Fruit fly (Drosophila melanogaster) whole organism, embryonic: Measurements from ENCODE around the gene sif.

ENCODE experiments used
- CG10267 ChIP-seq: fragments of 200-800 bp; sonication (Bioruptor generic); optimal IDR thresholded peaks from 2 replicates; lab custom pipeline; 2018; ENCODE audit warnings: missing biosample characterization, mild to moderate bottlenecking, missing genetic modification characterization, moderate library complexity
- CG10462 ChIP-seq: fragments of 200-800 bp; sonication (Bioruptor generic); optimal IDR thresholded peaks from 2 replicates; lab custom pipeline; 2016; ENCODE audit warnings: missing biosample characterization, missing genetic modification characterization
- CG10565 ChIP-seq: fragments of 200-800 bp; sonication (Bioruptor generic); optimal IDR thresholded peaks from 3 replicates; lab custom pipeline; 2016; ENCODE audit warnings: missing biosample characterization, mild to moderate bottlenecking, missing genetic modification characterization
- CG10654 ChIP-seq: fragments of 200-800 bp; sonication (Bioruptor generic); optimal IDR thresholded peaks from 2 replicates; lab custom pipeline; 2016; ENCODE audit warnings: missing biosample characterization, missing genetic modification characterization
- CG11456 ChIP-seq: fragments of 200-800 bp; sonication (Bioruptor generic); IDR thresholded peaks from 3 replicates; pipeline ENCODE4 v1.3.6; 2022; ENCODE audit warnings: missing biosample characterization, missing genetic modification characterization
- CG12155 ChIP-seq: fragments of 200-800 bp; sonication (Bioruptor generic); optimal IDR thresholded peaks from 3 replicates; lab custom pipeline; 2016; ENCODE audit warnings: missing biosample characterization, missing genetic modification characterization
- CG16863 ChIP-seq: fragments of 200-800 bp; sonication (Bioruptor generic); optimal IDR thresholded peaks from 3 replicates; lab custom pipeline; 2016; ENCODE audit warnings: missing biosample characterization, missing genetic modification characterization
- CG17568 ChIP-seq: fragments of 200-800 bp; sonication (Bioruptor generic); optimal IDR thresholded peaks from 2 replicates; lab custom pipeline; 2018; ENCODE audit warnings: missing biosample characterization, mild to moderate bottlenecking, missing genetic modification characterization, moderate library complexity
- CG18764 ChIP-seq: fragments of 200-800 bp; sonication (Bioruptor generic); optimal IDR thresholded peaks from 3 replicates; lab custom pipeline; 2016; ENCODE audit warnings: missing biosample characterization, missing genetic modification characterization
- CG2678 ChIP-seq: fragments of 200-800 bp; sonication (Bioruptor generic); optimal IDR thresholded peaks from 3 replicates; lab custom pipeline; 2019; ENCODE audit warnings: missing biosample characterization, mild to moderate bottlenecking, missing genetic modification characterization, moderate library complexity
- CG3163 ChIP-seq: fragments of 200-800 bp; sonication (Bioruptor generic); optimal IDR thresholded peaks from 3 replicates; lab custom pipeline; 2016; ENCODE audit warnings: missing biosample characterization, missing genetic modification characterization
- CG32532 ChIP-seq: fragments of 200-800 bp; sonication (Bioruptor generic); IDR thresholded peaks from 2 replicates; pipeline ENCODE4 v1.3.6; 2022; ENCODE audit warnings: missing biosample characterization, missing genetic modification characterization
- CG4707 ChIP-seq: fragments of 200-800 bp; sonication (Bioruptor generic); optimal IDR thresholded peaks from 2 replicates; lab custom pipeline; 2018; ENCODE audit warnings: missing biosample characterization, mild to moderate bottlenecking, missing genetic modification characterization, moderate library complexity
- CG6654 ChIP-seq: fragments of 200-800 bp; sonication (Bioruptor generic); optimal IDR thresholded peaks from 2 replicates; lab custom pipeline; 2017; ENCODE audit warnings: missing biosample characterization, mild to moderate bottlenecking, missing genetic modification characterization
- CG6683 ChIP-seq: fragments of 200-800 bp; sonication (Bioruptor generic); optimal IDR thresholded peaks from 2 replicates; lab custom pipeline; 2017; ENCODE audit warnings: missing biosample characterization, mild to moderate bottlenecking, missing genetic modification characterization, missing genetic modification reagents
- CG6813 ChIP-seq: fragments of 200-800 bp; sonication (Bioruptor generic); optimal IDR thresholded peaks from 2 replicates; lab custom pipeline; 2017; ENCODE audit warnings: missing biosample characterization, missing genetic modification characterization, mild to moderate bottlenecking, moderate library complexity, missing genetic modification reagents
- CG7271 ChIP-seq: fragments of 200-800 bp; sonication (Bioruptor generic); optimal IDR thresholded peaks from 2 replicates; lab custom pipeline; 2018; ENCODE audit warnings: missing biosample characterization, mild to moderate bottlenecking, missing genetic modification characterization, moderate library complexity
- CG7745 ChIP-seq: fragments of 200-800 bp; sonication (Bioruptor generic); optimal IDR thresholded peaks from 2 replicates; lab custom pipeline; 2018; ENCODE audit warnings: missing biosample characterization, mild to moderate bottlenecking, missing genetic modification characterization, moderate library complexity
- CG7963 ChIP-seq: fragments of 200-800 bp; sonication (Bioruptor generic); IDR thresholded peaks from 3 replicates; pipeline ENCODE4 v1.3.6; 2022; ENCODE audit warnings: missing biosample characterization, missing genetic modification characterization; ENCODE audit not compliant: partially characterized antibody
- CTCF ChIP-seq: fragments of 200-800 bp; sonication (Bioruptor generic); optimal IDR thresholded peaks from 2 replicates; lab custom pipeline; 2017; ENCODE audit warnings: missing biosample characterization, mild to moderate bottlenecking, missing genetic modification characterization, moderate library complexity
- Dbx ChIP-seq: fragments of 200-800 bp; sonication (Bioruptor generic); IDR thresholded peaks from 3 replicates; pipeline ENCODE4 v1.3.6; 2022; ENCODE audit warnings: missing biosample characterization, missing genetic modification characterization
- HLH54F ChIP-seq: fragments of 200-800 bp; sonication (Bioruptor generic); optimal IDR thresholded peaks from 3 replicates; lab custom pipeline; 2016; ENCODE audit warnings: missing biosample characterization, missing genetic modification characterization
- HLHmδ ChIP-seq: fragments of 200-800 bp; sonication (Bioruptor generic); optimal IDR thresholded peaks from 2 replicates; lab custom pipeline; 2018; ENCODE audit warnings: missing biosample characterization, mild to moderate bottlenecking, missing genetic modification characterization, moderate library complexity
- Hmr ChIP-seq: fragments of 200-800 bp; sonication (Bioruptor generic); optimal IDR thresholded peaks from 3 replicates; lab custom pipeline; 2017; ENCODE audit warnings: mild to moderate bottlenecking, missing biosample characterization, missing genetic modification reagents, missing genetic modification characterization
- Hr3 ChIP-seq: fragments of 200-800 bp; sonication (Bioruptor generic); optimal IDR thresholded peaks from 3 replicates; lab custom pipeline; 2016; ENCODE audit warnings: missing biosample characterization, missing genetic modification characterization
- Hr78 ChIP-seq, 2 experiments: fragments of 200-800 bp in 1 of 2; fragments of >200 bp in 1 of 2; sonication (Bioruptor generic) in 1 of 2; optimal IDR thresholded peaks; 2 replicates each; lab custom pipeline; 2017 to 2019; ENCODE audit warnings: missing biosample characterization in 2 of 2, missing genetic modification characterization in 2 of 2, mild to moderate bottlenecking in 1 of 2, moderate library complexity in 1 of 2
- NfI ChIP-seq: fragments of 200-800 bp; sonication (Bioruptor generic); optimal IDR thresholded peaks from 3 replicates; lab custom pipeline; 2018; ENCODE audit warnings: missing biosample characterization, mild to moderate bottlenecking, missing genetic modification characterization, moderate library complexity
- Oaz ChIP-seq: fragments of 200-800 bp; sonication (Bioruptor generic); IDR thresholded peaks from 2 replicates; pipeline ENCODE4 v1.3.6; 2022; ENCODE audit warnings: missing biosample characterization, missing genetic modification characterization
- Scr ChIP-seq: fragments of 200-800 bp; sonication (Bioruptor generic); IDR thresholded peaks from 2 replicates; pipeline ENCODE4 v1.3.6; 2022; ENCODE audit warnings: missing biosample characterization, missing genetic modification characterization; ENCODE audit not compliant: partially characterized antibody
- Sry-δ ChIP-seq: fragments of 200-800 bp; sonication (Bioruptor generic); optimal IDR thresholded peaks from 2 replicates; lab custom pipeline; 2016; ENCODE audit warnings: missing biosample characterization, missing genetic modification characterization
- Trl ChIP-seq, 3 experiments: fragments of >200 bp in 2 of 3; fragments of 200-800 bp in 1 of 3; sonication (Bioruptor generic) in 1 of 3; optimal IDR thresholded peaks; 2 replicates in 1 of 3; 3 replicates in 2 of 3; lab custom pipeline; 2016 to 2017; ENCODE audit warnings: missing biosample characterization in 1 of 3, missing genetic modification characterization in 1 of 3
- al ChIP-seq: fragments of 200-800 bp; sonication (Bioruptor generic); IDR thresholded peaks from 2 replicates; pipeline ENCODE4 v1.3.6; 2022; ENCODE audit warnings: missing biosample characterization, missing genetic modification characterization
- bbx ChIP-seq: fragments of 200-800 bp; sonication (Bioruptor generic); IDR thresholded peaks from 2 replicates; pipeline ENCODE4 v1.3.6; 2022; ENCODE audit warnings: missing biosample characterization, missing genetic modification characterization; ENCODE audit not compliant: partially characterized antibody
- bsh ChIP-seq, 2 experiments: fragments of 200-800 bp; sonication (Bioruptor generic); optimal IDR thresholded peaks; 2 replicates each; lab custom pipeline; 2017 to 2018; ENCODE audit warnings: mild to moderate bottlenecking in 2 of 2, missing biosample characterization in 2 of 2, missing genetic modification characterization in 2 of 2, moderate library complexity in 1 of 2
- cato ChIP-seq: fragments of 200-800 bp; sonication (Bioruptor generic); optimal IDR thresholded peaks from 2 replicates; lab custom pipeline; 2016; ENCODE audit warnings: missing biosample characterization, missing genetic modification characterization, borderline replicate concordance
- chinmo ChIP-seq: fragments of 200-800 bp; sonication (Bioruptor generic); IDR thresholded peaks from 4 replicates; pipeline ENCODE4 v1.3.6; 2022; ENCODE audit warnings: missing biosample characterization, missing genetic modification characterization; ENCODE audit not compliant: partially characterized antibody
- crol ChIP-seq: fragments of 200-800 bp; sonication (Bioruptor generic); IDR thresholded peaks from 2 replicates; pipeline ENCODE4 v1.3.6; 2022; ENCODE audit warnings: missing biosample characterization, missing genetic modification characterization
- disco-r ChIP-seq: fragments of 200-800 bp; sonication (Bioruptor generic); optimal IDR thresholded peaks from 2 replicates; lab custom pipeline; 2016; ENCODE audit warnings: missing biosample characterization, missing genetic modification characterization
- fd64A ChIP-seq: fragments of 200-800 bp; sonication (Bioruptor generic); optimal IDR thresholded peaks from 3 replicates; lab custom pipeline; 2018; ENCODE audit warnings: missing biosample characterization, mild to moderate bottlenecking, missing genetic modification characterization
- gcm ChIP-seq: fragments of 200-800 bp; sonication (Bioruptor generic); optimal IDR thresholded peaks from 2 replicates; lab custom pipeline; 2019; ENCODE audit warnings: missing biosample characterization, mild to moderate bottlenecking, missing genetic modification characterization, moderate library complexity
- gem ChIP-seq: fragments of 200-800 bp; sonication (Bioruptor generic); optimal IDR thresholded peaks from 2 replicates; lab custom pipeline; 2019; ENCODE audit warnings: missing biosample characterization, mild to moderate bottlenecking, missing genetic modification characterization, moderate library complexity
- grau ChIP-seq: fragments of 200-800 bp; optimal IDR thresholded peaks from 3 replicates; lab custom pipeline; 2019; ENCODE audit warnings: missing biosample characterization, mild to moderate bottlenecking, missing genetic modification characterization, moderate library complexity
- gro ChIP-seq: fragments of 200-800 bp; sonication (Bioruptor generic); optimal IDR thresholded peaks from 2 replicates; lab custom pipeline; 2016; ENCODE audit warnings: missing biosample characterization, missing genetic modification characterization
- gt ChIP-seq: fragments of 200-800 bp; sonication (Bioruptor generic); IDR thresholded peaks from 2 replicates; pipeline ENCODE4 v1.3.6; 2022; ENCODE audit warnings: missing biosample characterization, missing genetic modification characterization
- knrl ChIP-seq: fragments of 200-800 bp; sonication (Bioruptor generic); IDR thresholded peaks from 3 replicates; pipeline ENCODE4 v1.3.6; 2022; ENCODE audit warnings: missing biosample characterization, missing genetic modification characterization; ENCODE audit not compliant: partially characterized antibody
- pzg ChIP-seq: fragments of 200-800 bp; sonication (Bioruptor generic); optimal IDR thresholded peaks from 3 replicates; lab custom pipeline; 2018; ENCODE audit warnings: missing biosample characterization, mild to moderate bottlenecking, missing genetic modification characterization, moderate library complexity
- tap ChIP-seq: fragments of 200-800 bp; optimal IDR thresholded peaks from 3 replicates; lab custom pipeline; 2019; ENCODE audit warnings: missing biosample characterization, mild to moderate bottlenecking, missing genetic modification characterization, moderate library complexity
- tio ChIP-seq: fragments of 200-800 bp; sonication (Bioruptor generic); optimal IDR thresholded peaks from 2 replicates; lab custom pipeline; 2017; ENCODE audit warnings: missing biosample characterization, missing genetic modification characterization, inconsistent platforms
- tll ChIP-seq, 2 experiments: fragments of 200-800 bp in 1 of 2; fragments of >200 bp in 1 of 2; sonication (Bioruptor generic) in 1 of 2; optimal IDR thresholded peaks; 2 replicates each; lab custom pipeline; 2017 to 2019; ENCODE audit warnings: missing biosample characterization in 2 of 2, missing genetic modification characterization in 2 of 2, mild to moderate bottlenecking in 1 of 2, moderate library complexity in 1 of 2
- tna ChIP-seq: fragments of 200-800 bp; sonication (Bioruptor generic); IDR thresholded peaks from 2 replicates; pipeline ENCODE4 v1.3.6; 2022; ENCODE audit warnings: missing biosample characterization, missing genetic modification characterization; ENCODE audit not compliant: partially characterized antibody

The sif gene

dm6 chr3L:5797274-5797673 lies 139.6 kb downstream of the sif start:
- no peak for TF ChIP-seq gro (GFP tag; lab: Kevin White, UChicago)
- TF ChIP-seq HLHmδ (GFP tag; lab: Kevin White, UChicago), result no peak
- no peak for TF ChIP-seq fd64A
- no peak for TF ChIP-seq Scr (GFP tag; lab: Robert Waterston, UW)
- no peak for TF ChIP-seq CG10267 (tag; lab: Kevin White, UChicago)
- TF ChIP-seq Hmr (GFP tag; lab: Kevin White, UChicago), result no peak
- no peak for TF ChIP-seq CG7271 (tag; lab: Kevin White, UChicago)
- no peak for TF ChIP-seq NfI (GFP tag; lab: Kevin White, UChicago)
- TF ChIP-seq Oaz (GFP tag; lab: Robert Waterston, UW), result no peak
- no peak for TF ChIP-seq CG10565
- no peak for TF ChIP-seq CG7963
- no peak; the same call in 2 of the 3 replicates for TF ChIP-seq Dbx (GFP tag; lab: Robert Waterston, UW)
- no peak for TF ChIP-seq HLH54F (GFP tag; lab: Kevin White, UChicago)
- no peak for TF ChIP-seq disco-r (GFP tag; lab: Kevin White, UChicago)
- no peak for TF ChIP-seq CG6683
- no peak for TF ChIP-seq CG2678 (tag; lab: Kevin White, UChicago)
- TF ChIP-seq CG6654, result peak; percentile 98
- no peak for TF ChIP-seq Trl (optimal IDR thresholded peaks at IDR 0.05; lab: Kevin White, UChicago)
- TF ChIP-seq Trl (GFP tag; optimal IDR thresholded peaks at IDR 0.05; lab: Kevin White, UChicago), result no peak
- no peak for TF ChIP-seq CG17568 (GFP tag; lab: Kevin White, UChicago)
- no peak for TF ChIP-seq CTCF
- TF ChIP-seq cato (GFP tag; lab: Kevin White, UChicago), result no peak
- TF ChIP-seq gt (GFP tag; lab: Robert Waterston, UW), result no peak
- no peak for TF ChIP-seq tll (GFP tag; optimal IDR thresholded peaks at IDR 0.05; lab: Kevin White, UChicago)
- no peak for TF ChIP-seq CG10462 (GFP tag; lab: Kevin White, UChicago)
- no peak for TF ChIP-seq CG3163 (GFP tag; lab: Kevin White, UChicago)
- no peak for TF ChIP-seq bbx
- no peak for TF ChIP-seq Hr78 (GFP tag; optimal IDR thresholded peaks at IDR 0.05; lab: Kevin White, UChicago)
- TF ChIP-seq chinmo (GFP tag; lab: Robert Waterston, UW), result peak; percentile 68; the same call in 1 of the 4 replicates
- TF ChIP-seq tap (tag; lab: Kevin White, UChicago), result no peak
- TF ChIP-seq gcm (GFP tag; lab: Kevin White, UChicago), result peak; percentile 34
- no peak for TF ChIP-seq gem (tag; lab: Kevin White, UChicago)
- TF ChIP-seq CG11456 (GFP tag; lab: Robert Waterston, UW), result no peak
- TF ChIP-seq CG4707 (GFP tag; lab: Kevin White, UChicago), result no peak
- no peak for TF ChIP-seq CG16863 (GFP tag; lab: Kevin White, UChicago)
- no peak for TF ChIP-seq bsh (GFP tag; optimal IDR thresholded peaks at IDR 0.05; lab: Kevin White, UChicago)
- 0 out of 3 replicates have a peak, but pooled peaks have one; percentile 21 for TF ChIP-seq knrl (GFP tag; lab: Robert Waterston, UW)
- TF ChIP-seq CG18764 (GFP tag; lab: Kevin White, UChicago), result no peak
- TF ChIP-seq tna (GFP tag; lab: Robert Waterston, UW), result peak; percentile 29; the same call in 1 of the 2 replicates
- TF ChIP-seq tio (GFP tag; lab: Kevin White, UChicago), result no peak
- no peak for TF ChIP-seq CG6813 (GFP tag; lab: Kevin White, UChicago)
- TF ChIP-seq al (GFP tag; lab: Robert Waterston, UW), result no peak
- TF ChIP-seq CG12155 (GFP tag; lab: Kevin White, UChicago), result no peak
- no peak for TF ChIP-seq pzg (GFP tag; lab: Kevin White, UChicago)
- no peak for TF ChIP-seq grau (tag; lab: Kevin White, UChicago)
- peak; percentile 87 for TF ChIP-seq crol (GFP tag; lab: Robert Waterston, UW)
- TF ChIP-seq Hr3 (GFP tag; lab: Kevin White, UChicago), result no peak
- no peak for TF ChIP-seq CG7745 (tag; lab: Kevin White, UChicago)
- no peak for TF ChIP-seq Sry-δ (GFP tag; lab: Kevin White, UChicago)
- TF ChIP-seq CG10654 (GFP tag; lab: Kevin White, UChicago), result no peak
- peak; percentile 23; the same call in 1 of the 2 replicates for TF ChIP-seq CG32532 (GFP tag; lab: Robert Waterston, UW)
